Worm (Caenorhabditis elegans) whole organism, L4 larva: Measurements from ENCODE around the gene fbn-1.
A peak's percentile ranks its signal among the peaks of the same experiment; 100 is the strongest.

ENCODE experiments used
- D1046.2 ChIP-seq: fragments of 200-800 bp; sonication (Bioruptor generic); IDR thresholded peaks from 2 replicates; pipeline ENCODE4 v1.3.6; 2022; ENCODE audit warnings: missing genetic modification characterization, missing compliant biosample characterization
- F10B5.3 ChIP-seq: sonication (generic microtip); optimal IDR thresholded peaks from 2 replicates; lab custom pipeline; 2016; ENCODE audit warnings: mild to moderate bottlenecking, missing genetic modification characterization, missing compliant biosample characterization
- F26F4.8 ChIP-seq: fragments of 200-800 bp; sonication (Bioruptor generic); conservative IDR thresholded peaks from 2 replicates; pipeline ENCODE4 v1.3.6; 2022; ENCODE audit warnings: missing genetic modification characterization, missing compliant biosample characterization
- F44E2.7 ChIP-seq: fragments of 200-800 bp; sonication (Bioruptor generic); IDR thresholded peaks from 2 replicates; pipeline ENCODE4 v2.1.2; 2022; ENCODE audit warnings: missing genetic modification characterization, missing compliant biosample characterization
- F49E8.2 ChIP-seq: sonication (generic microtip); optimal IDR thresholded peaks from 2 replicates; lab custom pipeline; 2016; ENCODE audit warnings: missing compliant biosample characterization, mild to moderate bottlenecking, missing genetic modification characterization, borderline replicate concordance
- Y48G9A.11 ChIP-seq: fragments of 200-800 bp; sonication (Bioruptor generic); IDR thresholded peaks from 2 replicates; pipeline ENCODE4 v1.3.6; 2022; ENCODE audit warnings: missing genetic modification reagents, missing genetic modification characterization, missing compliant biosample characterization
- Y75B8A.6 ChIP-seq: fragments of 200-800 bp; sonication (Bioruptor generic); IDR thresholded peaks from 2 replicates; pipeline ENCODE4 v1.3.6; 2022; ENCODE audit warnings: missing genetic modification reagents, missing genetic modification characterization, missing compliant biosample characterization
- ZK546.5 ChIP-seq, 2 experiments: sonication (generic microtip); optimal IDR thresholded peaks; 2 replicates each; lab custom pipeline; 2017; ENCODE audit warnings: missing biosample characterization in 2 of 2, missing genetic modification characterization in 2 of 2
- aha-1 ChIP-seq: fragments of 150-350 bp; peaks from one replicate; lab custom pipeline; 2014; ENCODE audit warnings: missing biosample characterization, missing genetic modification characterization
- aly-2 ChIP-seq: sonication (generic microtip); optimal IDR thresholded peaks from 2 replicates; lab custom pipeline; 2018; ENCODE audit warnings: missing biosample characterization, missing genetic modification characterization
- ama-1 ChIP-seq: fragments of 150-350 bp; optimal IDR thresholded peaks from 2 replicates; lab custom pipeline; 2014; ENCODE audit warnings: inconsistent platforms, mixed read lengths
- attf-4 ChIP-seq: sonication (generic microtip); optimal IDR thresholded peaks from 3 replicates; lab custom pipeline; 2017; ENCODE audit warnings: missing biosample characterization, missing genetic modification characterization
- ceh-28 ChIP-seq: fragments of 150-350 bp; optimal IDR thresholded peaks from 2 replicates; lab custom pipeline; 2014; ENCODE audit warnings: missing biosample characterization, missing genetic modification reagents, missing genetic modification characterization
- ceh-82 ChIP-seq: sonication (generic microtip); optimal IDR thresholded peaks from 2 replicates; lab custom pipeline; 2017; ENCODE audit warnings: missing biosample characterization, missing genetic modification characterization
- ctbp-1 ChIP-seq: fragments of 200-800 bp; sonication (Bioruptor generic); IDR thresholded peaks from 2 replicates; pipeline ENCODE4 v1.3.6; 2022; ENCODE audit warnings: missing genetic modification reagents, missing genetic modification characterization, missing compliant biosample characterization
- daf-19 ChIP-seq: fragments of 200-800 bp; sonication (Bioruptor generic); conservative IDR thresholded peaks from 2 replicates; pipeline ENCODE4 v1.3.6; 2022; ENCODE audit warnings: missing genetic modification characterization, missing compliant biosample characterization
- daf-8 ChIP-seq: fragments of 200-800 bp; sonication (Bioruptor generic); IDR thresholded peaks from 2 replicates; pipeline ENCODE4 v1.3.6; 2022; ENCODE audit warnings: missing genetic modification characterization, missing compliant biosample characterization
- dmd-6 ChIP-seq: fragments of 200-800 bp; sonication (Bioruptor generic); IDR thresholded peaks from 2 replicates; pipeline ENCODE4 v1.3.6; 2022; ENCODE audit warnings: missing genetic modification reagents, missing genetic modification characterization, missing compliant biosample characterization
- dmd-8 ChIP-seq: fragments of 200-800 bp; sonication (Bioruptor generic); IDR thresholded peaks from 2 replicates; pipeline ENCODE4 v1.3.6; 2022; ENCODE audit warnings: missing genetic modification characterization, missing compliant biosample characterization
- dmd-9 ChIP-seq: fragments of 200-800 bp; sonication (Bioruptor generic); IDR thresholded peaks from 2 replicates; pipeline ENCODE4 v1.3.6; 2022; ENCODE audit warnings: missing genetic modification reagents, missing genetic modification characterization, missing compliant biosample characterization
- dpl-1 ChIP-seq: fragments of 150-350 bp; optimal IDR thresholded peaks from 2 replicates; lab custom pipeline; 2014; ENCODE audit warnings: missing biosample characterization, missing genetic modification reagents, missing genetic modification characterization
- duxl-1 ChIP-seq: sonication (generic microtip); optimal IDR thresholded peaks from 2 replicates; lab custom pipeline; 2016; ENCODE audit warnings: mild to moderate bottlenecking, missing genetic modification characterization, moderate library complexity, missing compliant biosample characterization; ENCODE audit not compliant: poor library complexity
- dve-1 ChIP-seq: sonication (generic microtip); optimal IDR thresholded peaks from 2 replicates; lab custom pipeline; 2017; ENCODE audit warnings: antibody characterized with exemption, mild to moderate bottlenecking, missing genetic modification characterization, missing compliant biosample characterization; ENCODE audit not compliant: insufficient read depth
- egl-43 ChIP-seq: fragments of 200-800 bp; sonication (Bioruptor generic); IDR thresholded peaks from 2 replicates; pipeline ENCODE4 v1.3.6; 2022; ENCODE audit warnings: missing genetic modification reagents, missing genetic modification characterization, missing compliant biosample characterization
- gei-8 ChIP-seq: fragments of 200-800 bp; sonication (Bioruptor generic); optimal IDR thresholded peaks from 2 replicates; lab custom pipeline; 2018; ENCODE audit warnings: mild to moderate bottlenecking, missing genetic modification characterization, missing compliant biosample characterization
- hif-1 ChIP-seq, 2 experiments: sonication (generic microtip); optimal IDR thresholded peaks; 2 replicates each; lab custom pipeline; 2016 to 2017; ENCODE audit warnings: missing compliant biosample characterization in 2 of 2, missing genetic modification characterization in 2 of 2, missing genetic modification reagents in 2 of 2, missing genotype in 2 of 2, mild to moderate bottlenecking in 1 of 2
- hlh-11 ChIP-seq: fragments of 200-800 bp; sonication (Bioruptor generic); optimal IDR thresholded peaks from 2 replicates; lab custom pipeline; 2018; ENCODE audit warnings: mild to moderate bottlenecking, missing genetic modification characterization, missing compliant biosample characterization
- hlh-30 ChIP-seq: sonication (generic microtip); optimal IDR thresholded peaks from 2 replicates; lab custom pipeline; 2017; ENCODE audit warnings: antibody characterized with exemption, mild to moderate bottlenecking, missing genetic modification characterization, missing compliant biosample characterization; ENCODE audit not compliant: insufficient read depth
- hmg-1.1 ChIP-seq: fragments of 200-800 bp; sonication (Bioruptor generic); IDR thresholded peaks from 2 replicates; pipeline ENCODE4 v1.3.6; 2022; ENCODE audit warnings: missing genetic modification reagents, missing genetic modification characterization, missing compliant biosample characterization
- lin-1 ChIP-seq: fragments of 200-800 bp; sonication (Bioruptor generic); IDR thresholded peaks from 2 replicates; pipeline ENCODE4 v1.3.6; 2022; ENCODE audit warnings: missing genetic modification reagents, missing genetic modification characterization, missing compliant biosample characterization
- lin-39 ChIP-seq: fragments of 150-350 bp; optimal IDR thresholded peaks from 2 replicates; lab custom pipeline; 2014; ENCODE audit warnings: missing biosample characterization, missing genetic modification reagents, missing genetic modification characterization
- lsy-2 ChIP-seq, 2 experiments: fragments of 150-350 bp in 1 of 2; sonication (generic microtip) in 1 of 2; optimal IDR thresholded peaks; 2 replicates each; lab custom pipeline; 2014 to 2017; ENCODE audit warnings: missing biosample characterization in 2 of 2, missing genetic modification characterization in 2 of 2
- madf-5 ChIP-seq, 2 experiments: fragments of 200-800 bp; sonication (Bioruptor generic); IDR thresholded peaks; 2 replicates each; pipeline ENCODE4 v1.3.6; 2022; ENCODE audit warnings: missing compliant biosample characterization in 2 of 2, missing genetic modification characterization in 2 of 2
- mdl-1 ChIP-seq, 2 experiments: fragments of 150-350 bp in 1 of 2; sonication (generic microtip) in 1 of 2; optimal IDR thresholded peaks; 2 replicates each; lab custom pipeline; 2014 to 2017; ENCODE audit warnings: missing biosample characterization in 2 of 2, missing genetic modification characterization in 2 of 2
- mep-1 ChIP-seq: fragments of 150-350 bp; sonication (generic microtip); optimal IDR thresholded peaks from 3 replicates; lab custom pipeline; 2014; ENCODE audit warnings: missing biosample characterization, missing genetic modification characterization
- mxl-3 ChIP-seq: fragments of 200-800 bp; sonication (Bioruptor generic); optimal IDR thresholded peaks from 2 replicates; lab custom pipeline; 2018; ENCODE audit warnings: mild to moderate bottlenecking, missing genetic modification characterization, missing compliant biosample characterization
- nhr-10 ChIP-seq: fragments of 150-350 bp; optimal IDR thresholded peaks from 2 replicates; lab custom pipeline; 2014; ENCODE audit warnings: missing biosample characterization, missing genetic modification characterization
- nhr-102 ChIP-seq: sonication (generic microtip); optimal IDR thresholded peaks from 2 replicates; lab custom pipeline; 2016; ENCODE audit warnings: mild to moderate bottlenecking, missing genetic modification characterization, moderate library complexity, missing compliant biosample characterization
- nhr-11 ChIP-seq: fragments of 150-350 bp; optimal IDR thresholded peaks from 2 replicates; lab custom pipeline; 2014; ENCODE audit warnings: missing biosample characterization, missing genetic modification characterization
- nhr-237 ChIP-seq: sonication (generic microtip); optimal IDR thresholded peaks from 2 replicates; lab custom pipeline; 2017; ENCODE audit warnings: missing biosample characterization, missing genetic modification characterization
- nhr-41 ChIP-seq: fragments of 200-800 bp; sonication (Bioruptor generic); IDR thresholded peaks from 2 replicates; pipeline ENCODE4 v1.3.6; 2022; ENCODE audit warnings: missing genetic modification reagents, missing genetic modification characterization, missing compliant biosample characterization
- nhr-6 ChIP-seq: fragments of 150-350 bp; optimal IDR thresholded peaks from 2 replicates; lab custom pipeline; 2014; ENCODE audit warnings: missing biosample characterization, missing genetic modification characterization
- nhr-76 ChIP-seq: fragments of 150-350 bp; optimal IDR thresholded peaks from 2 replicates; lab custom pipeline; 2014; ENCODE audit warnings: missing biosample characterization, missing genetic modification characterization
- pha-4 ChIP-seq, 2 experiments: fragments of 150-350 bp in 1 of 2; fragments of 200-800 bp in 1 of 2; sonication (Bioruptor generic) in 1 of 2; IDR thresholded peaks in 1 of 2; optimal IDR thresholded peaks in 1 of 2; 2 replicates each; pipeline versions ENCODE4 v1.3.6 to Lab custom; 2014 to 2022; ENCODE audit warnings: missing genetic modification characterization in 2 of 2, missing genetic modification reagents in 2 of 2, missing biosample characterization in 1 of 2, missing compliant biosample characterization in 1 of 2
- php-3 ChIP-seq: fragments of 200-800 bp; sonication (Bioruptor generic); IDR thresholded peaks from 2 replicates; pipeline ENCODE4 v1.3.6; 2022; ENCODE audit warnings: missing genetic modification reagents, missing genetic modification characterization, missing compliant biosample characterization
- rbr-2 ChIP-seq: sonication (generic microtip); optimal IDR thresholded peaks from 2 replicates; lab custom pipeline; 2016; ENCODE audit warnings: missing genotype, missing genetic modification characterization, missing compliant biosample characterization
- saeg-2 ChIP-seq: fragments of 200-800 bp; sonication (Bioruptor generic); IDR thresholded peaks from 2 replicates; pipeline ENCODE4 v1.3.6; 2022; ENCODE audit warnings: missing genetic modification reagents, missing genetic modification characterization, missing compliant biosample characterization
- sdz-12 ChIP-seq: fragments of 200-800 bp; sonication (Bioruptor generic); optimal IDR thresholded peaks from 2 replicates; lab custom pipeline; 2018; ENCODE audit warnings: mild to moderate bottlenecking, missing genetic modification characterization, missing compliant biosample characterization
- snpc-1.2 ChIP-seq: fragments of 200-800 bp; sonication (Bioruptor generic); IDR thresholded peaks from 2 replicates; pipeline ENCODE4 v1.3.6; 2022; ENCODE audit warnings: missing genetic modification reagents, missing genetic modification characterization, missing compliant biosample characterization
- tag-97 ChIP-seq: fragments of 200-800 bp; sonication (Bioruptor generic); IDR thresholded peaks from 2 replicates; pipeline ENCODE4 v1.3.6; 2022; ENCODE audit warnings: missing genetic modification characterization, missing compliant biosample characterization

Gene fbn-1

ce11 chrIII:7642015-7642414 is 16.8 kb downstream of the fbn-1 start (continued):
- no peak for TF ChIP-seq ama-1
- no peak for TF ChIP-seq nhr-237 (tag; lab: Kevin White, UChicago)
- peak; percentile 32 for TF ChIP-seq nhr-11 (tag; lab: Kevin White, UChicago)
- 0 out of 4 replicates have a peak, but pooled peaks of 1 of the 2 experiments have one; percentile 70 for TF ChIP-seq madf-5 (GFP tag; IDR thresholded peaks at IDR 0.05; lab: Robert Waterston, UW)
- peak; percentile 46 for TF ChIP-seq gei-8 (GFP tag; lab: Kevin White, UChicago)
- no peak for TF ChIP-seq nhr-6 (tag; lab: Kevin White, UChicago)
- peak; percentile 84 for TF ChIP-seq dmd-8 (GFP tag; lab: Robert Waterston, UW)
- peak; percentile 40 for TF ChIP-seq rbr-2 (tag; lab: Kevin White, UChicago)
- TF ChIP-seq hif-1 (tag; optimal IDR thresholded peaks at IDR 0.05; lab: Kevin White, UChicago) = peak in 1 of 2 experiments; percentile 39
- TF ChIP-seq mdl-1 (tag; optimal IDR thresholded peaks at IDR 0.05; lab: Kevin White, UChicago) = peak in 1 of 2 experiments; percentile 92
- no peak for TF ChIP-seq daf-8 (GFP tag; lab: Robert Waterston, UW)
- no peak for TF ChIP-seq lin-39 (tag; lab: Kevin White, UChicago)
- TF ChIP-seq duxl-1 (tag; lab: Kevin White, UChicago) = peak; percentile 46
- no peak for TF ChIP-seq dmd-9 (GFP tag; lab: Robert Waterston, UW)
- peak; percentile 76 for TF ChIP-seq egl-43 (GFP tag; lab: Robert Waterston, UW)
- TF ChIP-seq nhr-10 (tag; lab: Kevin White, UChicago) = no peak
- TF ChIP-seq mep-1 (tag; lab: Kevin White, UChicago) = peak; percentile 45
- peak; percentile 77 for TF ChIP-seq php-3 (GFP tag; lab: Robert Waterston, UW)
- TF ChIP-seq Y75B8A.6 = 0 out of 2 replicates have a peak, but pooled peaks have one; percentile 59
- no peak for TF ChIP-seq attf-4
- TF ChIP-seq aha-1 = no peak
- TF ChIP-seq sdz-12 = peak; percentile 0
- no peak for TF ChIP-seq dve-1 (tag; lab: Kevin White, UChicago)
- TF ChIP-seq D1046.2 (GFP tag; lab: Robert Waterston, UW) = 0 out of 2 replicates have a peak, but pooled peaks have one; percentile 55
- TF ChIP-seq F49E8.2 (tag; lab: Kevin White, UChicago) = peak; percentile 37
- TF ChIP-seq daf-19 (GFP tag; lab: Robert Waterston, UW) = peak; percentile 79; the same call in 1 of the 2 replicates
- TF ChIP-seq hmg-1.1 (GFP tag; lab: Robert Waterston, UW) = peak; percentile 65
- TF ChIP-seq nhr-41 (GFP tag; lab: Robert Waterston, UW) = 0 out of 2 replicates have a peak, but pooled peaks have one; percentile 60
- TF ChIP-seq nhr-102 (tag; lab: Kevin White, UChicago) = peak; percentile 30
- TF ChIP-seq dpl-1 = peak; percentile 3
- no peak for TF ChIP-seq pha-4 (GFP tag; IDR thresholded peaks at IDR 0.05; lab: Robert Waterston, UW)
- TF ChIP-seq pha-4 (tag; optimal IDR thresholded peaks at IDR 0.05; lab: Kevin White, UChicago) = no peak
- peak; percentile 73; the same call in 1 of the 2 replicates for TF ChIP-seq lin-1
- TF ChIP-seq tag-97 = no peak
- TF ChIP-seq lsy-2 (tag; optimal IDR thresholded peaks at IDR 0.05; lab: Kevin White, UChicago) = peak in 1 of 2 experiments; percentile 57
- TF ChIP-seq ceh-82 (tag; lab: Kevin White, UChicago) = no peak
- peak; percentile 61 for TF ChIP-seq hlh-30 (tag; lab: Kevin White, UChicago)
- TF ChIP-seq Y48G9A.11 (GFP tag; lab: Robert Waterston, UW) = peak; percentile 82
- TF ChIP-seq F10B5.3 (tag; lab: Kevin White, UChicago) = no peak
- TF ChIP-seq ceh-28 (tag; lab: Kevin White, UChicago) = no peak
- TF ChIP-seq snpc-1.2 (GFP tag; lab: Robert Waterston, UW) = peak; percentile 62
- TF ChIP-seq mxl-3 (GFP tag; lab: Kevin White, UChicago) = peak; percentile 74
- TF ChIP-seq F44E2.7 = no peak
- no peak for TF ChIP-seq aly-2
- TF ChIP-seq dmd-6 (GFP tag; lab: Robert Waterston, UW) = peak; percentile 49
- TF ChIP-seq saeg-2 (GFP tag; lab: Robert Waterston, UW) = no peak
- TF ChIP-seq ZK546.5 (tag; optimal IDR thresholded peaks at IDR 0.05; lab: Kevin White, UChicago) = no peak
- TF ChIP-seq nhr-76 (tag; lab: Kevin White, UChicago) = no peak
- TF ChIP-seq ctbp-1 (GFP tag; lab: Robert Waterston, UW) = peak; percentile 60; the same call in 1 of the 2 replicates
- peak; percentile 13 for TF ChIP-seq hlh-11 (tag; lab: Kevin White, UChicago)
- 0 out of 2 replicates have a peak, but pooled peaks have one; percentile 11 for TF ChIP-seq F26F4.8 (GFP tag; lab: Robert Waterston, UW)
